Fruit fly (Drosophila melanogaster): ENCODE measurements around the gene beat-IV.

Gene beat-IV

dm6 chr3R:23629572-23629971 lies 72.4 kb downstream of the beat-IV start:
- TF ChIP-seq usp (GFP tag; optimal IDR thresholded peaks at IDR 0.05) (no peak), pan (optimal IDR thresholded peaks at IDR 0.05) (no peak), psq (optimal IDR thresholded peaks at IDR 0.05) (no peak), Dll (optimal IDR thresholded peaks at IDR 0.05) (no peak), EcR (GFP tag; optimal IDR thresholded peaks at IDR 0.05) (no peak), CG8478 (optimal IDR thresholded peaks at IDR 0.05) (no peak)
